Fruit fly (Drosophila melanogaster): Measurements from ENCODE around the gene Burs.

The Burs gene

DNA sequence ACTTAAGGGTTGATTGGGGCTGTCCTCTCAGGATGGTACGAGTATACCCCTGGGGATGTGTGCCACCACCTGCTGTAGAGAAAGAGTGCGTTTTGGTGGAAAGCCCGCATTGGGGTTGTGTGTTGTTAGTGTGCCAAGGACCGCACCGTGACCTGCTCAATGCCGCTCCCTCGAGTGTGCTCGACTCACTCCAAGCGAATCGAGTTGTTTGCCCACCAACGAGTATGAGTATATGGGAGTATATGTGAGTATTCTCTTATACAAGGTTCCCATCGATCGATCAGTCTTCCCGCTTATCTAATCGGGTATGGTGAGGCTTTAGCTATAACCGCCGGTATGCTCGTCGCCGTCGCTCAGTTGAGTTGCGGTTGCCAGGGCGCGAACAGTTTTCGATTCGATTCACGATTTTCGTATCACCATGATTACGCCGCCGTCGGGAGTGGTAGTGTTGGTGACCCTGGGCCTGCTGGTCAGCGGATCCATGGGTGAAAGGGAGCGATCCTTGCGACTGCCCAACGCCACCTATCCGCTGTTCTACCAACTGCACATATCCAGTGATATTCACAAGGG is 29.5 kb upstream of the Burs start, which contains the start of gene CG5849 (continued):
- no peak for TF ChIP-seq fd96Cb (tag; optimal IDR thresholded peaks at IDR 0.05)
- TF ChIP-seq Hr51 (GFP tag; optimal IDR thresholded peaks at IDR 0.05) = no peak
- no peak for TF ChIP-seq rib (GFP tag; IDR thresholded peaks at IDR 0.05)
- TF ChIP-seq zen (tag; optimal IDR thresholded peaks at IDR 0.05) = no peak
- 0 out of 3 replicates have a peak, but pooled peaks have one; percentile 12 for TF ChIP-seq CG34224 (GFP tag; IDR thresholded peaks at IDR 0.05; ENCODE audit: partially characterized antibody)
- no peak for TF ChIP-seq CG6813 (GFP tag; optimal IDR thresholded peaks at IDR 0.05)
- TF ChIP-seq CG34376 (GFP tag; optimal IDR thresholded peaks at IDR 0.05) = peak; percentile 45
- TF ChIP-seq Ets65A (GFP tag) = peak; percentile 43
- TF ChIP-seq pan (optimal IDR thresholded peaks at IDR 0.05) = no peak
- TF ChIP-seq pan (GFP tag; optimal IDR thresholded peaks at IDR 0.05 in 1 of 2, IDR thresholded peaks at IDR 0.05 in 1 of 2) = no peak
- TF ChIP-seq CG15073 (GFP tag; optimal IDR thresholded peaks at IDR 0.05) = peak; percentile 4

DNA sequence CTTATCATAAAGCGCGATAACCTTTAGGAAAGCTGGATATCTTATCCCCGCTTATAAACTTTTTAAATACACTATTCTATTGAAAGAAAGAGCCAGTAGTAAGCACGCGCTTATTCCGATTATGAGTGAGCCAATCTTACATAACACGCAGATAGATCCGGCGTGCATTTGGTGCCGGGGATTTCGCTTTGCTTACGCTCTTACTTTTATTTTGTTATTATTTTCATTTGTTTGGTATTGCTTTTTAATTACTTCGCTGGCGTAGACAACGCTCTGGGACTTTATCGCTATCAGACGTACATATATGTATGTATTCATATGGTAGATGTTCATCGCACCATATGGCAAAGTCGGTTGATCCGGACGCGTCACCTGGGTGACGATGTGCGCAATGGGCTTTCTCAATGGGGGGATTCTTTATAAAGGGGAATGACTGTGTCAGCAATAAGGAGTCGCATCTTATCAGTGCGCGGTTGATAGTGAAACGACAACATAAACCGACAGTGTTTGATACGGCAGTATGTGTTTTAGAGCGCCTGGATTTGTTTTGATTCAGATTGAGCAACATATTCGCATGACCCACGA is 28.5 kb upstream of the Burs start:
- TF ChIP-seq grn (GFP tag; optimal IDR thresholded peaks at IDR 0.05) (peak; percentile 64), Camta (GFP tag; optimal IDR thresholded peaks at IDR 0.05) (no peak), grau (tag; optimal IDR thresholded peaks at IDR 0.05) (peak; percentile 54), mirr (GFP tag; optimal IDR thresholded peaks at IDR 0.05) (peak; percentile 39), yki (optimal IDR thresholded peaks at IDR 0.05) (no peak), ab (GFP tag; optimal IDR thresholded peaks at IDR 0.05) (no peak), sug (tag; optimal IDR thresholded peaks at IDR 0.05) (peak; percentile 75), CG12769 (tag; optimal IDR thresholded peaks at IDR 0.05) (no peak), GATAe (GFP tag; conservative IDR thresholded peaks at IDR 0.05) (peak; percentile 50; the same call in 1 of the 2 replicates), Dref (GFP tag; IDR thresholded peaks at IDR 0.05) (no peak), CG10543 (GFP tag; optimal IDR thresholded peaks at IDR 0.05) (peak; percentile 57), chinmo (GFP tag; IDR thresholded peaks at IDR 0.05; ENCODE audit: partially characterized antibody) (0 out of 4 replicates have a peak, but pooled peaks have one; percentile 27), CG31224 (GFP tag; IDR thresholded peaks at IDR 0.05) (no peak), CG15073 (GFP tag; optimal IDR thresholded peaks at IDR 0.05) (no peak), ase (GFP tag; IDR thresholded peaks at IDR 0.05) (no peak), lab (GFP tag; optimal IDR thresholded peaks at IDR 0.05) (peak; percentile 25), HmgZ (tag; optimal IDR thresholded peaks at IDR 0.05) (peak; percentile 29), CG3995 (GFP tag; optimal IDR thresholded peaks at IDR 0.05) (no peak), Pdp1 (GFP tag; optimal IDR thresholded peaks at IDR 0.05) (peak in 1 of 2 experiments; percentile 90), exex (tag; optimal IDR thresholded peaks at IDR 0.05) (peak; percentile 83), twi (tag; optimal IDR thresholded peaks at IDR 0.05) (peak; percentile 60), kay (GFP tag; optimal IDR thresholded peaks at IDR 0.05) (peak; percentile 16), Lim3 (GFP tag; IDR thresholded peaks at IDR 0.05) (no peak), CG17385 (GFP tag; optimal IDR thresholded peaks at IDR 0.05) (no peak), CG34376 (GFP tag; optimal IDR thresholded peaks at IDR 0.05) (peak; percentile 72), Rx (GFP tag; IDR thresholded peaks at IDR 0.05) (no peak), CG15696 (tag; optimal IDR thresholded peaks at IDR 0.05) (no peak), wek (GFP tag; optimal IDR thresholded peaks at IDR 0.05) (peak; percentile 80)

DNA sequence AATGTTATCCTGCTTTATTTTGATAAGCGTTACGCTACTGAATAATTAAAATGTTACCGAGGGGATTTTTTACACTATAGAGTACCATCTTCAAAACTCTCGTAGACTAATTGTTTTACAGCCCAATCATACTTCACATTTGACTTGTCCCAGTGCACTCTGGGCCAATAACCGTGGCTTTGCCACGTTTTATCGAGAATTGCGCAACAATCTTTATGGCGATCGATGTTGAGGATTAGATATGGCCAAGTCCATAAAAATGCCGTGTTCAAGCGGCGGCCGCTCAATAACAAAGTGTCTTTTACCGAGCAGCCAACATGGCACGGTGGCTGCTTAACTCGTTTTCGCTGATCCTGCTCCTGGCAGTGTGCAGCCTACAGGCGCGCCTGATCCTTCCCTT is 24.3 kb upstream of the Burs start, which contains the start of gene CG31343:
Gene CG31343, plus strand, starts transcription at position 279 of the 400 bp plus-strand sequence.
- TF ChIP-seq CG10654 (GFP tag; optimal IDR thresholded peaks at IDR 0.05) = no peak
- no peak for TF ChIP-seq knrl (GFP tag; IDR thresholded peaks at IDR 0.05; ENCODE audit: partially characterized antibody)
- no peak for TF ChIP-seq CG15479 (GFP tag; optimal IDR thresholded peaks at IDR 0.05)
- TF ChIP-seq Taf1 (GFP tag; IDR thresholded peaks at IDR 0.05) = no peak
- TF ChIP-seq CG6791 (GFP tag; IDR thresholded peaks at IDR 0.05; ENCODE audit: partially characterized antibody) = 0 out of 3 replicates have a peak, but pooled peaks have one; percentile 34
- TF ChIP-seq E2f1 (GFP tag; IDR thresholded peaks at IDR 0.05) = no peak
- TF ChIP-seq Elba2 (GFP tag; optimal IDR thresholded peaks at IDR 0.05) = no peak
- TF ChIP-seq hbn (GFP tag; IDR thresholded peaks at IDR 0.05; ENCODE audit: partially characterized antibody) = no peak
- no peak for TF ChIP-seq Dll (GFP tag; IDR thresholded peaks at IDR 0.05; ENCODE audit: partially characterized antibody)
- TF ChIP-seq unc-4 (GFP tag; IDR thresholded peaks at IDR 0.05; ENCODE audit: partially characterized antibody) = no peak
- no peak for TF ChIP-seq CG7963 (GFP tag; IDR thresholded peaks at IDR 0.05; ENCODE audit: partially characterized antibody)
- TF ChIP-seq CG34376 (GFP tag; optimal IDR thresholded peaks at IDR 0.05) = peak; percentile 18
